Fruit fly (Drosophila melanogaster): Measurements from ENCODE around the gene Smr.
A peak's percentile ranks its signal among the peaks of the same experiment; 100 is the strongest.

The Smr gene

DNA sequence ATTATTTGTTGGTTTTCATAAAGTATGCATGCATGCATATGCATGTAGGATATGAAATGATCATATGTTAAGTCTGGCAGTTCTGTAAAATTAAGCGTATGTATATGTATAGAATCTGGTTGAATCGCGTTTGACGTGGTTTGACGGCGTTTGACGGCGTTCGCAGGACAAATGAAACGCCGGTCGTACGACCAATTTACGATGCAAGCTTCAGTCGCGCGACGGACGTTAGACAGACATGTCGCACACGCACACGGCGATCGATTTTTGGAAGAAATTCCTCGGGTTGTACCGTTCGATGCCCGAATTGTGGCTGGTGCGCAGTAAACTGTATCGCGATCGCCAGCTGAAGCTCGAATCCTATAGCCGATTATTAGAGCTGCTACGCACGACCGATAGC is 2.7 kb upstream of the Smr start:
- TF ChIP-seq CG14711 (tag; optimal IDR thresholded peaks at IDR 0.05) (no peak), cic (GFP tag; optimal IDR thresholded peaks at IDR 0.05) (no peak), CG12768 (GFP tag; optimal IDR thresholded peaks at IDR 0.05) (no peak), tj (GFP tag; optimal IDR thresholded peaks at IDR 0.05) (no peak), bab1 (GFP tag; optimal IDR thresholded peaks at IDR 0.05) (no peak), kay (GFP tag; ENCODE audit: borderline replicate concordance) (no peak), Hr96 (GFP tag; optimal IDR thresholded peaks at IDR 0.05) (no peak), CG7101 (tag; optimal IDR thresholded peaks at IDR 0.05) (no peak), Clk (GFP tag; optimal IDR thresholded peaks at IDR 0.05) (no peak), Crg-1 (GFP tag; optimal IDR thresholded peaks at IDR 0.05) (no peak), CG7045 (GFP tag; optimal IDR thresholded peaks at IDR 0.05) (no peak)

- peak; percentile 25 for TF ChIP-seq CG7101 (tag; optimal IDR thresholded peaks at IDR 0.05)
- TF ChIP-seq Mnt (GFP tag; optimal IDR thresholded peaks at IDR 0.05) = peak; percentile 23
- no peak for TF ChIP-seq CG33017 (tag; optimal IDR thresholded peaks at IDR 0.05)
- no peak for TF ChIP-seq ovo (GFP tag; optimal IDR thresholded peaks at IDR 0.05)
- TF ChIP-seq CG5204 (GFP tag; optimal IDR thresholded peaks at IDR 0.05) = no peak
- no peak for TF ChIP-seq Crg-1 (GFP tag; optimal IDR thresholded peaks at IDR 0.05)
- no peak for TF ChIP-seq kay (GFP tag; ENCODE audit: borderline replicate concordance)
- peak; percentile 8 for TF ChIP-seq pad (GFP tag; optimal IDR thresholded peaks at IDR 0.05)
- TF ChIP-seq toe (GFP tag; optimal IDR thresholded peaks at IDR 0.05) = no peak
- TF ChIP-seq CG12768 (GFP tag; optimal IDR thresholded peaks at IDR 0.05) = no peak
- TF ChIP-seq CG14711 (tag; optimal IDR thresholded peaks at IDR 0.05) = no peak
- TF ChIP-seq cic (GFP tag; optimal IDR thresholded peaks at IDR 0.05) = no peak
- TF ChIP-seq Clk (GFP tag; optimal IDR thresholded peaks at IDR 0.05) = no peak
- no peak for TF ChIP-seq cnc (optimal IDR thresholded peaks at IDR 0.05)
- TF ChIP-seq CG11617 (GFP tag; optimal IDR thresholded peaks at IDR 0.05) = peak; percentile 39
- TF ChIP-seq CG7045 (GFP tag; optimal IDR thresholded peaks at IDR 0.05) = no peak
- peak; percentile 30 for TF ChIP-seq tj (GFP tag; optimal IDR thresholded peaks at IDR 0.05)
- no peak for TF ChIP-seq Hr96 (GFP tag; optimal IDR thresholded peaks at IDR 0.05)
- peak; percentile 4 for TF ChIP-seq CG1620 (GFP tag; optimal IDR thresholded peaks at IDR 0.05)
- peak; percentile 39 for TF ChIP-seq bab1 (GFP tag; optimal IDR thresholded peaks at IDR 0.05)
These were observed 1.7 kb upstream of the Smr start, which contains the start of gene CG4004 for dm6 chrX:12744026-12744688. Gene CG4004 (plus strand): TSS chrX:12744212.

DNA sequence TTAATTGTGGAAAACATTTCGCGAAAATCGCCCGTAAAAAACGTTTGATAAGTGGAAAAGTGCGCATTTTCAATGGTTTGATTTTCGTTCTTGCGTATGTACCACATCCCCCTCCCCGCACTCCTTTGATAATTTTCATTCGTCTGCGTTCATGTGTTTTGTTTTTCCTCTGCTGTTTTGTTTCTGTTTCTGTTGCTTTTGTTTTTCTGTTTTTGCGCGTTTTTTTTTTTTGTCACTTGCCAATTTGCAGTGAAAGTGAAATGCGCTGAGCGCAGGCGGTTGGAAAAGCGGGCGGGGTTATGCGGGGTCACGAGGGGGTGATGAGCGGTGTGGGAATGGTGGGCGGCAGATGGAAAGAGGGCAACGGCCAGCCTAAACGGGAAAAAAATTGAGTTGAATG is 878 bp upstream of the Smr start:
- no peak for TF ChIP-seq ovo (GFP tag; optimal IDR thresholded peaks at IDR 0.05)
- peak; percentile 38 for TF ChIP-seq tj (GFP tag; optimal IDR thresholded peaks at IDR 0.05)
- no peak for TF ChIP-seq CG5204 (GFP tag; optimal IDR thresholded peaks at IDR 0.05)

DNA sequence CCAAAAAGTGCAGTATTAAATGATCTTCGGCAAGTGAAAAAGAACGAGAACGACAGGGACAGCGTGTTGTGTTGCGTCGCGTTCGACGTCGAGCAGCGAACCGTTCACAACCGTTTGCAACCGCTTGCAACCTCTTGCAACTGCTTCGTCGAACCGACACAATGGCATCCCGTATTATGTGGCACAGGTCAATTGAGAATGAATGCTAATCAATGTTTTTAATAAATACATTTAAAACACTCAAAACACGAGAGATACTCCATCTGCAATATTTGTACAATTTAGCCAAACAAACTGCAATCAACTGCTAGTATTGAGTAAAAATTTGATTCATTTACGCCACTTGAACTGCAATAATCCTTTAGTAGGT is 218 bp upstream of the Smr start:
- TF ChIP-seq CG1620 (GFP tag; optimal IDR thresholded peaks at IDR 0.05) (no peak), pad (GFP tag; optimal IDR thresholded peaks at IDR 0.05) (no peak), bab1 (GFP tag; optimal IDR thresholded peaks at IDR 0.05) (no peak), CG12768 (GFP tag; optimal IDR thresholded peaks at IDR 0.05) (no peak), toe (GFP tag; optimal IDR thresholded peaks at IDR 0.05) (no peak), tj (GFP tag; optimal IDR thresholded peaks at IDR 0.05) (no peak), CG11617 (GFP tag; optimal IDR thresholded peaks at IDR 0.05) (no peak), CG33017 (tag; optimal IDR thresholded peaks at IDR 0.05) (no peak), CG7045 (GFP tag; optimal IDR thresholded peaks at IDR 0.05) (no peak), ovo (GFP tag; optimal IDR thresholded peaks at IDR 0.05) (no peak), cic (GFP tag; optimal IDR thresholded peaks at IDR 0.05) (no peak), cnc (optimal IDR thresholded peaks at IDR 0.05) (no peak), Hr96 (GFP tag; optimal IDR thresholded peaks at IDR 0.05) (no peak), CG7101 (tag; optimal IDR thresholded peaks at IDR 0.05) (no peak), CG5204 (GFP tag; optimal IDR thresholded peaks at IDR 0.05) (no peak), Mnt (GFP tag; optimal IDR thresholded peaks at IDR 0.05) (no peak), Crg-1 (GFP tag; optimal IDR thresholded peaks at IDR 0.05) (no peak), Clk (GFP tag; optimal IDR thresholded peaks at IDR 0.05) (no peak), kay (GFP tag; ENCODE audit: borderline replicate concordance) (no peak)

DNA sequence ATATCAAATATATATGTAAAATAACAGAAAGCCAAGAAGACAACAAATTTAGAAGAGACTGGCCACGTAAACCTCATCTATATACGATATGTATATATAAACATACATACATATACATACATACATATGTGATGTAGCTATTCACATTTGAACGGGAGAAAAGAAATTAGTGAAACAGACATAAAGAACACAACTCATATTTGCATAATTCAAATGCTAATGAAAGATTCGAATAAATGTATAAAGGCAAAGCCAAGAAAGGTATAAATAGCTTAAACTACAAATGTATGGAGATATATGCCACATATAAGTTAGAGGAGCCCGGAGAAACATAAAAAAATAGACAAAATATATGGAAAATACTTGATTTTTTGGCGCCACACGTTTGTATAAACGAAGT is 2.0 kb downstream of the Smr start:
- TF ChIP-seq CG12768 (GFP tag; optimal IDR thresholded peaks at IDR 0.05) (no peak), toe (GFP tag; optimal IDR thresholded peaks at IDR 0.05) (no peak), CG14711 (tag; optimal IDR thresholded peaks at IDR 0.05) (no peak), CG1620 (GFP tag; optimal IDR thresholded peaks at IDR 0.05) (no peak), CG7101 (tag; optimal IDR thresholded peaks at IDR 0.05) (no peak), Hr96 (GFP tag; optimal IDR thresholded peaks at IDR 0.05) (no peak), cnc (optimal IDR thresholded peaks at IDR 0.05) (no peak), Crg-1 (GFP tag; optimal IDR thresholded peaks at IDR 0.05) (no peak), cic (GFP tag; optimal IDR thresholded peaks at IDR 0.05) (no peak), bab1 (GFP tag; optimal IDR thresholded peaks at IDR 0.05) (no peak)

dm6 chrX:12739789-12740188 is 2.6 kb downstream of the Smr start:
- TF ChIP-seq Hr96 (GFP tag; optimal IDR thresholded peaks at IDR 0.05) = no peak
- no peak for TF ChIP-seq CG33017 (tag; optimal IDR thresholded peaks at IDR 0.05)
- no peak for TF ChIP-seq CG11617 (GFP tag; optimal IDR thresholded peaks at IDR 0.05)
- no peak for TF ChIP-seq CG12768 (GFP tag; optimal IDR thresholded peaks at IDR 0.05)
- TF ChIP-seq CG7045 (GFP tag; optimal IDR thresholded peaks at IDR 0.05) = no peak
- no peak for TF ChIP-seq Mnt (GFP tag; optimal IDR thresholded peaks at IDR 0.05)
- TF ChIP-seq CG1620 (GFP tag; optimal IDR thresholded peaks at IDR 0.05) = no peak
- TF ChIP-seq CG5204 (GFP tag; optimal IDR thresholded peaks at IDR 0.05) = no peak
- TF ChIP-seq CG14711 (tag; optimal IDR thresholded peaks at IDR 0.05) = no peak
- no peak for TF ChIP-seq pad (GFP tag; optimal IDR thresholded peaks at IDR 0.05)
- no peak for TF ChIP-seq CG7101 (tag; optimal IDR thresholded peaks at IDR 0.05)
- TF ChIP-seq Crg-1 (GFP tag; optimal IDR thresholded peaks at IDR 0.05) = no peak

All from whole organism, adult.